Fruit fly (Drosophila melanogaster) whole organism, embryonic: ENCODE data around the gene DENR.
A peak's percentile ranks its signal among the peaks of the same experiment; 100 is the strongest.

Source experiments
- CG12659 ChIP-seq: fragments of 200-800 bp; sonication (Bioruptor generic); optimal IDR thresholded peaks from 3 replicates; lab custom pipeline; 2017; ENCODE audit warnings: mild to moderate bottlenecking, missing biosample characterization, missing genetic modification reagents, missing genetic modification characterization
- CG13624 ChIP-seq: fragments of 200-800 bp; sonication (Bioruptor generic); optimal IDR thresholded peaks from 2 replicates; lab custom pipeline; 2016; ENCODE audit warnings: missing biosample characterization, missing genetic modification characterization
- CG15601 ChIP-seq: fragments of 200-800 bp; sonication (Bioruptor generic); optimal IDR thresholded peaks from 3 replicates; lab custom pipeline; 2019; ENCODE audit warnings: missing biosample characterization, mild to moderate bottlenecking, missing genetic modification characterization, moderate library complexity
- CG16813 ChIP-seq: fragments of 200-800 bp; sonication (Bioruptor generic); IDR thresholded peaks from 3 replicates; pipeline ENCODE4 v1.3.6; 2022; ENCODE audit warnings: missing biosample characterization, missing genetic modification characterization; ENCODE audit not compliant: partially characterized antibody
- CG17802 ChIP-seq: fragments of 200-800 bp; sonication (Bioruptor generic); optimal IDR thresholded peaks from 2 replicates; lab custom pipeline; 2018; ENCODE audit warnings: missing biosample characterization, mild to moderate bottlenecking, missing genetic modification characterization, moderate library complexity
- CG1832 ChIP-seq: fragments of 200-800 bp; sonication (Bioruptor generic); optimal IDR thresholded peaks from 2 replicates; lab custom pipeline; 2017; ENCODE audit warnings: missing biosample characterization, mild to moderate bottlenecking, missing genetic modification characterization, inconsistent platforms
- CG2120 ChIP-seq: fragments of 200-800 bp; sonication (Bioruptor generic); optimal IDR thresholded peaks from 3 replicates; lab custom pipeline; 2016; ENCODE audit warnings: missing biosample characterization, missing genetic modification characterization
- CG2202 ChIP-seq: fragments of 200-800 bp; sonication (Bioruptor generic); optimal IDR thresholded peaks from 2 replicates; lab custom pipeline; 2018; ENCODE audit warnings: missing biosample characterization, mild to moderate bottlenecking, missing genetic modification characterization
- CG30403 ChIP-seq: fragments of 200-800 bp; sonication (Bioruptor generic); optimal IDR thresholded peaks from 3 replicates; lab custom pipeline; 2016; ENCODE audit warnings: missing biosample characterization, missing genetic modification characterization
- CG32532 ChIP-seq: fragments of 200-800 bp; sonication (Bioruptor generic); IDR thresholded peaks from 2 replicates; pipeline ENCODE4 v1.3.6; 2022; ENCODE audit warnings: missing biosample characterization, missing genetic modification characterization
- CG8281 ChIP-seq: fragments of 200-800 bp; sonication (Bioruptor generic); optimal IDR thresholded peaks from 2 replicates; lab custom pipeline; 2018; ENCODE audit warnings: missing biosample characterization, mild to moderate bottlenecking, missing genetic modification characterization, moderate library complexity
- CG9215 ChIP-seq: fragments of 200-800 bp; sonication (Bioruptor generic); IDR thresholded peaks from 2 replicates; pipeline ENCODE4 v1.3.6; 2022; ENCODE audit warnings: missing biosample characterization, missing genetic modification characterization
- CG9609 ChIP-seq: fragments of 200-800 bp; sonication (Bioruptor generic); optimal IDR thresholded peaks from 3 replicates; lab custom pipeline; 2016; ENCODE audit warnings: missing biosample characterization, missing genetic modification characterization
- Deaf1 ChIP-seq: fragments of 200-800 bp; optimal IDR thresholded peaks from 3 replicates; lab custom pipeline; 2019; ENCODE audit warnings: missing biosample characterization, mild to moderate bottlenecking, missing genetic modification characterization, moderate library complexity
- Dip2 ChIP-seq: fragments of 200-800 bp; sonication (Bioruptor generic); IDR thresholded peaks from 2 replicates; pipeline ENCODE4 v1.3.6; 2022; ENCODE audit warnings: missing biosample characterization, missing genetic modification characterization
- Drgx ChIP-seq: fragments of 200-800 bp; sonication (Bioruptor generic); IDR thresholded peaks from 2 replicates; pipeline ENCODE4 v1.3.6; 2022; ENCODE audit warnings: missing biosample characterization, missing genetic modification characterization
- Ets65A ChIP-seq: fragments of 200-800 bp; sonication (Bioruptor generic); peaks from one replicate; lab custom pipeline; 2016; ENCODE audit warnings: missing biosample characterization, missing genetic modification characterization
- Ets97D ChIP-seq: fragments of 200-800 bp; sonication (Bioruptor generic); optimal IDR thresholded peaks from 3 replicates; lab custom pipeline; 2016; ENCODE audit warnings: missing biosample characterization, missing genetic modification characterization
- H2.0 ChIP-seq: fragments of 200-800 bp; sonication (Bioruptor generic); IDR thresholded peaks from 2 replicates; pipeline ENCODE4 v1.3.6; 2022; ENCODE audit warnings: missing biosample characterization, missing genetic modification characterization
- HmgZ ChIP-seq: fragments of 200-800 bp; sonication (Bioruptor generic); optimal IDR thresholded peaks from 2 replicates; lab custom pipeline; 2018; ENCODE audit warnings: missing biosample characterization, mild to moderate bottlenecking, missing genetic modification characterization
- Hr51 ChIP-seq, 2 experiments: fragments of 200-800 bp; sonication (Bioruptor generic); optimal IDR thresholded peaks; 2 replicates in 1 of 2; 3 replicates in 1 of 2; lab custom pipeline; 2016 to 2018; ENCODE audit warnings: missing biosample characterization in 2 of 2, missing genetic modification characterization in 2 of 2, mild to moderate bottlenecking in 1 of 2, moderate library complexity in 1 of 2
- Hr78 ChIP-seq, 2 experiments: fragments of 200-800 bp in 1 of 2; fragments of >200 bp in 1 of 2; sonication (Bioruptor generic) in 1 of 2; optimal IDR thresholded peaks; 2 replicates each; lab custom pipeline; 2017 to 2019; ENCODE audit warnings: missing biosample characterization in 2 of 2, missing genetic modification characterization in 2 of 2, mild to moderate bottlenecking in 1 of 2, moderate library complexity in 1 of 2
- MTF-1 ChIP-seq: fragments of 200-800 bp; sonication (Bioruptor generic); optimal IDR thresholded peaks from 2 replicates; lab custom pipeline; 2018; ENCODE audit warnings: missing biosample characterization, mild to moderate bottlenecking, missing genetic modification characterization, borderline replicate concordance
- NC2β ChIP-seq: fragments of 200-800 bp; sonication (Bioruptor generic); optimal IDR thresholded peaks from 2 replicates; lab custom pipeline; 2016; ENCODE audit warnings: missing biosample characterization, missing genetic modification characterization
- NFAT ChIP-seq: fragments of 200-800 bp; sonication (Bioruptor generic); IDR thresholded peaks from 2 replicates; pipeline ENCODE4 v1.3.6; 2022; ENCODE audit warnings: missing biosample characterization, missing genetic modification characterization
- Oaz ChIP-seq: fragments of 200-800 bp; sonication (Bioruptor generic); IDR thresholded peaks from 2 replicates; pipeline ENCODE4 v1.3.6; 2022; ENCODE audit warnings: missing biosample characterization, missing genetic modification characterization
- Rx ChIP-seq: fragments of 200-800 bp; sonication (Bioruptor generic); IDR thresholded peaks from 2 replicates; pipeline ENCODE4 v1.3.6; 2022; ENCODE audit warnings: missing biosample characterization, missing genetic modification characterization
- Sry-δ ChIP-seq: fragments of 200-800 bp; sonication (Bioruptor generic); optimal IDR thresholded peaks from 2 replicates; lab custom pipeline; 2016; ENCODE audit warnings: missing biosample characterization, missing genetic modification characterization
- Usf ChIP-seq: fragments of 200-800 bp; sonication (Bioruptor generic); optimal IDR thresholded peaks from 2 replicates; lab custom pipeline; 2017; ENCODE audit warnings: missing genotype, missing biosample characterization, missing genetic modification characterization
- abd-A ChIP-seq: fragments of 200-800 bp; sonication (Bioruptor generic); optimal IDR thresholded peaks from 3 replicates; lab custom pipeline; 2019; ENCODE audit warnings: missing biosample characterization, mild to moderate bottlenecking, missing genetic modification characterization, moderate library complexity
- al ChIP-seq: fragments of 200-800 bp; sonication (Bioruptor generic); IDR thresholded peaks from 2 replicates; pipeline ENCODE4 v1.3.6; 2022; ENCODE audit warnings: missing biosample characterization, missing genetic modification characterization
- ato ChIP-seq: fragments of 200-800 bp; sonication (Bioruptor generic); IDR thresholded peaks from 2 replicates; pipeline ENCODE4 v1.3.6; 2022; ENCODE audit warnings: missing biosample characterization, missing genetic modification characterization; ENCODE audit not compliant: partially characterized antibody
- bowl ChIP-seq: fragments of 200-800 bp; sonication (Bioruptor generic); IDR thresholded peaks from 2 replicates; pipeline ENCODE4 v1.3.6; 2022; ENCODE audit warnings: missing biosample characterization, missing genetic modification characterization
- ci ChIP-seq: fragments of 200-800 bp; sonication (Bioruptor generic); IDR thresholded peaks from 3 replicates; pipeline ENCODE4 v1.3.6; 2022; ENCODE audit warnings: missing biosample characterization, missing genetic modification characterization
- crol ChIP-seq: fragments of 200-800 bp; sonication (Bioruptor generic); IDR thresholded peaks from 2 replicates; pipeline ENCODE4 v1.3.6; 2022; ENCODE audit warnings: missing biosample characterization, missing genetic modification characterization
- fd3F ChIP-seq: fragments of 200-800 bp; sonication (Bioruptor generic); optimal IDR thresholded peaks from 2 replicates; lab custom pipeline; 2018; ENCODE audit warnings: missing biosample characterization, mild to moderate bottlenecking, missing genetic modification characterization, moderate library complexity
- gce ChIP-seq: fragments of 200-800 bp; sonication (Bioruptor generic); IDR thresholded peaks from 3 replicates; pipeline ENCODE4 v1.3.6; 2022; ENCODE audit warnings: missing biosample characterization, missing genetic modification characterization
- kah ChIP-seq: fragments of 200-800 bp; sonication (Bioruptor generic); optimal IDR thresholded peaks from 2 replicates; lab custom pipeline; 2018; ENCODE audit warnings: missing biosample characterization, mild to moderate bottlenecking, missing genetic modification characterization
- kni ChIP-seq: fragments of 200-800 bp; sonication (Bioruptor generic); optimal IDR thresholded peaks from 3 replicates; lab custom pipeline; 2017; ENCODE audit warnings: mild to moderate bottlenecking, missing biosample characterization, missing genetic modification reagents, missing genetic modification characterization
- knrl ChIP-seq: fragments of 200-800 bp; sonication (Bioruptor generic); IDR thresholded peaks from 3 replicates; pipeline ENCODE4 v1.3.6; 2022; ENCODE audit warnings: missing biosample characterization, missing genetic modification characterization; ENCODE audit not compliant: partially characterized antibody
- lab ChIP-seq: fragments of 200-800 bp; sonication (Bioruptor generic); optimal IDR thresholded peaks from 3 replicates; lab custom pipeline; 2017; ENCODE audit warnings: missing biosample characterization, missing genetic modification characterization, mild to moderate bottlenecking, moderate library complexity, missing genetic modification reagents
- lmd ChIP-seq: fragments of 200-800 bp; sonication (Bioruptor generic); IDR thresholded peaks from 2 replicates; pipeline ENCODE4 v1.3.6; 2022; ENCODE audit warnings: missing biosample characterization, missing genetic modification characterization
- onecut ChIP-seq: fragments of 200-800 bp; sonication (Bioruptor generic); IDR thresholded peaks from 2 replicates; pipeline ENCODE4 v1.3.6; 2022; ENCODE audit warnings: missing biosample characterization, missing genetic modification characterization
- pan ChIP-seq, 4 experiments: fragments of >200 bp in 3 of 4; fragments of 200-800 bp in 1 of 4; sonication (Bioruptor generic) in 1 of 4; optimal IDR thresholded peaks in 3 of 4; IDR thresholded peaks in 1 of 4; 2 replicates each; pipeline versions ENCODE4 v1.3.6 to Lab custom; 2017 to 2022; ENCODE audit warnings: missing biosample characterization in 2 of 4, missing genetic modification characterization in 2 of 4, mixed read lengths in 1 of 4
- pb ChIP-seq: fragments of 200-800 bp; sonication (Bioruptor generic); optimal IDR thresholded peaks from 3 replicates; lab custom pipeline; 2016; ENCODE audit warnings: missing biosample characterization, missing genetic modification characterization
- prd ChIP-seq, 3 experiments: fragments of >200 bp in 2 of 3; fragments of 200-800 bp in 1 of 3; sonication (Bioruptor generic) in 1 of 3; optimal IDR thresholded peaks in 2 of 3; IDR thresholded peaks in 1 of 3; 2 replicates in 2 of 3; 3 replicates in 1 of 3; pipeline versions ENCODE4 v1.3.6 to Lab custom; 2017 to 2022; ENCODE audit warnings: missing biosample characterization in 1 of 3, missing genetic modification characterization in 1 of 3
- shn ChIP-seq: fragments of 200-800 bp; sonication (Bioruptor generic); optimal IDR thresholded peaks from 3 replicates; lab custom pipeline; 2016; ENCODE audit warnings: missing biosample characterization, missing genetic modification characterization
- slp2 ChIP-seq: fragments of 200-800 bp; sonication (Bioruptor generic); optimal IDR thresholded peaks from 2 replicates; lab custom pipeline; 2016; ENCODE audit warnings: missing biosample characterization, missing genetic modification characterization
- sqz ChIP-seq: fragments of 200-800 bp; sonication (Bioruptor generic); optimal IDR thresholded peaks from 3 replicates; lab custom pipeline; 2018; ENCODE audit warnings: missing biosample characterization, mild to moderate bottlenecking, missing genetic modification characterization
- zfh1 ChIP-seq: fragments of 200-800 bp; sonication (Bioruptor generic); IDR thresholded peaks from 3 replicates; pipeline ENCODE4 v1.3.6; 2022; ENCODE audit warnings: missing biosample characterization, missing genetic modification characterization

DENR gene

DNA sequence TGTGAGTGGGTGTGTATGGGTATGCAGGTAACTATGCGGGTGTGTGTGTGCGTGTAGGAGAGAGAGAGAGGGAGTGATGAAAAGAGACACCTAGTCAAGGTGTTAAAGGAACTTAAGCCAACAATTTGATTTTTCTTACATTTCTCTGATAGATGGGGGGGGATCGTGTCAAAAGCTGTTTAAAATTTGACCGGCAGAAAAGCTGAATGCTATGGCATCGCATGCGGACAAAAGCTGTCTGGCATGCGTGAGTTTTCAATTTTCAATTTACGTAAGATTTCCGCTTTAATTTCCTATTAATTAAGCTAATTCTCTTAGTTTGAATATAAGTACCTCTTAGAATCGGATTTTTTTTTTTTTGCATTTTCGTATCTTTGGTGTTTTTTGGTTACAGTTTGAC lies 46.5 kb downstream of the DENR start (continued):
- no peak for TF ChIP-seq Hr78 (GFP tag; optimal IDR thresholded peaks at IDR 0.05; lab: Kevin White, UChicago)
- no peak for TF ChIP-seq Dip2 (GFP tag; lab: Robert Waterston, UW)
- no peak for TF ChIP-seq CG16813 (GFP tag; lab: Robert Waterston, UW)
- TF ChIP-seq fd3F: no peak
- TF ChIP-seq al (GFP tag; lab: Robert Waterston, UW): no peak
- no peak for TF ChIP-seq CG17802 (tag; lab: Kevin White, UChicago)
- no peak for TF ChIP-seq CG15601
- TF ChIP-seq kah (GFP tag; lab: Kevin White, UChicago): no peak
- peak; percentile 15; the same call in 1 of the 2 replicates for TF ChIP-seq NFAT (GFP tag; lab: Robert Waterston, UW)
- TF ChIP-seq pan (optimal IDR thresholded peaks at IDR 0.05; lab: Kevin White, UChicago): no peak
- TF ChIP-seq pan (GFP tag; optimal IDR thresholded peaks at IDR 0.05 in 1 of 2, IDR thresholded peaks at IDR 0.05 in 1 of 2): no peak
- no peak for TF ChIP-seq Oaz
- TF ChIP-seq MTF-1: no peak
- no peak; the same call in 1 of the 2 replicates for TF ChIP-seq lmd (GFP tag; lab: Robert Waterston, UW)
- no peak for TF ChIP-seq gce (GFP tag; lab: Robert Waterston, UW)
- TF ChIP-seq abd-A (tag; lab: Kevin White, UChicago): no peak
- TF ChIP-seq slp2: no peak
- TF ChIP-seq knrl: peak; percentile 45; the same call in 1 of the 3 replicates
- TF ChIP-seq CG2120 (GFP tag; lab: Kevin White, UChicago): peak; percentile 7
- peak; percentile 29 for TF ChIP-seq HmgZ (tag; lab: Kevin White, UChicago)
- no peak for TF ChIP-seq Rx
- no peak for TF ChIP-seq ci (GFP tag; lab: Robert Waterston, UW)
- TF ChIP-seq kni: no peak
- no peak for TF ChIP-seq bowl (GFP tag; lab: Robert Waterston, UW)
- no peak for TF ChIP-seq CG9609 (GFP tag; lab: Kevin White, UChicago)
- no peak for TF ChIP-seq Deaf1
- no peak for TF ChIP-seq Drgx
- TF ChIP-seq shn (GFP tag; lab: Kevin White, UChicago): no peak
- TF ChIP-seq lab (GFP tag; lab: Kevin White, UChicago): no peak
- no peak for TF ChIP-seq prd (optimal IDR thresholded peaks at IDR 0.05; lab: Kevin White, UChicago)
- TF ChIP-seq prd (GFP tag; IDR thresholded peaks at IDR 0.05; lab: Robert Waterston, UW): no peak
- TF ChIP-seq CG9215 (GFP tag; lab: Robert Waterston, UW): no peak
- peak; percentile 33 for TF ChIP-seq Ets97D
- no peak for TF ChIP-seq sqz (GFP tag; lab: Kevin White, UChicago)
- no peak for TF ChIP-seq zfh1
- TF ChIP-seq onecut (GFP tag; lab: Robert Waterston, UW): no peak
- TF ChIP-seq CG12659 (GFP tag; lab: Kevin White, UChicago): peak; percentile 11
- TF ChIP-seq pb: no peak
- no peak for TF ChIP-seq Usf (GFP tag; lab: Kevin White, UChicago)
- no peak for TF ChIP-seq Sry-δ (GFP tag; lab: Kevin White, UChicago)
- no peak for TF ChIP-seq CG8281
- TF ChIP-seq CG13624: no peak
- TF ChIP-seq Hr51 (GFP tag; optimal IDR thresholded peaks at IDR 0.05; lab: Kevin White, UChicago): no peak
- no peak for TF ChIP-seq CG1832 (GFP tag; lab: Kevin White, UChicago)
- TF ChIP-seq H2.0: no peak
- TF ChIP-seq ato: no peak
- TF ChIP-seq CG32532 (GFP tag; lab: Robert Waterston, UW): 0 out of 2 replicates have a peak, but pooled peaks have one; percentile 20
- TF ChIP-seq NC2β (GFP tag; lab: Kevin White, UChicago): no peak
- no peak for TF ChIP-seq CG2202
- peak; percentile 41; the same call in 1 of the 2 replicates for TF ChIP-seq crol
- peak; percentile 94 for TF ChIP-seq Ets65A (GFP tag; lab: Kevin White, UChicago)
- no peak for TF ChIP-seq CG30403 (GFP tag; lab: Kevin White, UChicago)
